Fruit fly (Drosophila melanogaster) whole organism, prepupa: Measurements from ENCODE around the gene CG33170.

Experiments
- CG9139 ChIP-seq: fragments of 200-800 bp; sonication (Bioruptor generic); optimal IDR thresholded peaks from 3 replicates; lab custom pipeline; 2017; ENCODE audit warnings: missing biosample characterization, mild to moderate bottlenecking, missing genetic modification characterization
- Eip78C ChIP-seq: fragments of 200-800 bp; sonication (Bioruptor generic); peaks from one replicate; lab custom pipeline; 2016; ENCODE audit warnings: missing biosample characterization, missing genetic modification characterization
- Ets21C ChIP-seq: fragments of 200-800 bp; sonication (Bioruptor generic); optimal IDR thresholded peaks from 3 replicates; lab custom pipeline; 2016; ENCODE audit warnings: missing biosample characterization, missing genetic modification characterization
- Sox102F ChIP-seq: fragments of 200-800 bp; sonication (Bioruptor generic); optimal IDR thresholded peaks from 2 replicates; lab custom pipeline; 2016; ENCODE audit warnings: missing biosample characterization, mild to moderate bottlenecking, missing genetic modification characterization
- fd85E ChIP-seq: fragments of 200-800 bp; sonication (Bioruptor generic); optimal IDR thresholded peaks from 3 replicates; lab custom pipeline; 2016; ENCODE audit warnings: missing biosample characterization, missing genetic modification characterization
- pdm3 ChIP-seq: fragments of 200-800 bp; sonication (Bioruptor generic); optimal IDR thresholded peaks from 3 replicates; lab custom pipeline; 2016; ENCODE audit warnings: missing biosample characterization, missing genetic modification characterization

CG33170 gene

dm6 chr3L:22909914-22910541, 45.6 kb downstream of the CG33170 start, which contains the start of gene CG12768 (continued):
- no peak for TF ChIP-seq Ets21C (GFP tag; lab: Kevin White, UChicago)
- peak; percentile 41 for TF ChIP-seq Eip78C
- TF ChIP-seq fd85E (GFP tag; lab: Kevin White, UChicago) = no peak
- no peak for TF ChIP-seq CG9139 (GFP tag; lab: Kevin White, UChicago)
- TF ChIP-seq pdm3 (GFP tag; lab: Kevin White, UChicago) = peak; percentile 30
- no peak for TF ChIP-seq Sox102F
